Worm (Caenorhabditis elegans): ENCODE measurements around the gene rdl-1.
A peak's percentile ranks its signal among the peaks of the same experiment; 100 is the strongest.

The rdl-1 gene

ce11 chrIV:7796432-7797113 is 26.5 kb upstream of the rdl-1 start, which contains the start of gene sgo-1:
Gene sgo-1, minus strand, starts transcription at chrIV:7796482.
- TF ChIP-seq pqm-1 (tag; optimal IDR thresholded peaks at IDR 0.05) = no peak
- no peak for TF ChIP-seq pha-4 (tag; optimal IDR thresholded peaks at IDR 0.05)
- no peak for TF ChIP-seq ztf-11 (tag; optimal IDR thresholded peaks at IDR 0.05)
- no peak for TF ChIP-seq elt-1 (tag; optimal IDR thresholded peaks at IDR 0.05)
- no peak for TF ChIP-seq nhr-67 (tag; optimal IDR thresholded peaks at IDR 0.05)
- TF ChIP-seq R02D3.7 (tag; optimal IDR thresholded peaks at IDR 0.05) = no peak
- TF ChIP-seq skn-1 (tag; optimal IDR thresholded peaks at IDR 0.05) = no peak
- no peak for TF ChIP-seq hmg-11 (tag; optimal IDR thresholded peaks at IDR 0.05)
- TF ChIP-seq elt-3 (tag; optimal IDR thresholded peaks at IDR 0.05) = no peak
- no peak for TF ChIP-seq mml-1 (tag; optimal IDR thresholded peaks at IDR 0.05)

ce11 chrIV:7794709-7795108 is 24.6 kb upstream of the rdl-1 start, which contains the start of gene ntp-1:
Gene ntp-1, minus strand, starts transcription at chrIV:7794809.
- TF ChIP-seq ceh-16 (tag; optimal IDR thresholded peaks at IDR 0.05) = no peak

- no peak for TF ChIP-seq elt-3 (tag; optimal IDR thresholded peaks at IDR 0.05)
- TF ChIP-seq pha-4 (tag; optimal IDR thresholded peaks at IDR 0.05) = peak; percentile 49
- no peak for TF ChIP-seq R02D3.7 (tag; optimal IDR thresholded peaks at IDR 0.05)
- TF ChIP-seq pqm-1 (tag; optimal IDR thresholded peaks at IDR 0.05) = peak; percentile 73
- TF ChIP-seq tbx-2 (tag; optimal IDR thresholded peaks at IDR 0.05) = no peak
- TF ChIP-seq elt-2 (tag; optimal IDR thresholded peaks at IDR 0.05) = peak; percentile 79
- no peak for TF ChIP-seq nhr-28 (tag; optimal IDR thresholded peaks at IDR 0.05)
Observed at ce11 chrIV:7791821-7792446, 21.9 kb upstream of the rdl-1 start, which contains the start of gene C33H5.13. Gene C33H5.13, minus strand, starts transcription at chrIV:7792263.

- TF ChIP-seq pha-4 (tag; optimal IDR thresholded peaks at IDR 0.05) (peak; percentile 97), elt-2 (tag; optimal IDR thresholded peaks at IDR 0.05) (peak; percentile 65), sea-2 (GFP tag; optimal IDR thresholded peaks at IDR 0.05) (no peak), ama-1 (optimal IDR thresholded peaks at IDR 0.05) (peak; percentile 75), unc-39 (tag; optimal IDR thresholded peaks at IDR 0.05) (no peak), egl-27 (tag; optimal IDR thresholded peaks at IDR 0.05) (peak; percentile 9), jun-1 (tag; optimal IDR thresholded peaks at IDR 0.05) (peak; percentile 59), nhr-67 (tag; optimal IDR thresholded peaks at IDR 0.05) (no peak), nhr-28 (tag; optimal IDR thresholded peaks at IDR 0.05) (no peak), nhr-25 (tag; optimal IDR thresholded peaks at IDR 0.05) (peak; percentile 78), mml-1 (tag; optimal IDR thresholded peaks at IDR 0.05) (no peak), ceh-28 (tag; optimal IDR thresholded peaks at IDR 0.05) (peak; percentile 40), pqm-1 (tag; optimal IDR thresholded peaks at IDR 0.05) (peak; percentile 44), nhr-43 (tag; optimal IDR thresholded peaks at IDR 0.05; ENCODE audit: poor library complexity, severe bottlenecking) (peak; percentile 64), fkh-2 (tag; optimal IDR thresholded peaks at IDR 0.05) (no peak), snpc-4 (tag; optimal IDR thresholded peaks at IDR 0.05) (peak; percentile 82), skn-1 (tag; optimal IDR thresholded peaks at IDR 0.05) (peak; percentile 90), lsy-12 (tag; optimal IDR thresholded peaks at IDR 0.05) (peak; percentile 58), nhr-76 (tag; optimal IDR thresholded peaks at IDR 0.05) (no peak), hmg-11 (tag; optimal IDR thresholded peaks at IDR 0.05) (peak; percentile 66), nhr-23 (tag; optimal IDR thresholded peaks at IDR 0.05) (peak; percentile 73), R02D3.7 (tag; optimal IDR thresholded peaks at IDR 0.05) (peak; percentile 68), ceh-9 (tag; optimal IDR thresholded peaks at IDR 0.05) (no peak), ceh-82 (tag; optimal IDR thresholded peaks at IDR 0.05) (no peak), eor-1 (tag; optimal IDR thresholded peaks at IDR 0.05) (no peak), nhr-12 (tag; optimal IDR thresholded peaks at IDR 0.05) (no peak), nfya-1 (tag; optimal IDR thresholded peaks at IDR 0.05; ENCODE audit: insufficient read depth) (peak; percentile 98), lin-39 (tag; optimal IDR thresholded peaks at IDR 0.05) (peak; percentile 98), nhr-11 (tag; optimal IDR thresholded peaks at IDR 0.05) (peak; percentile 28), zag-1 (tag; optimal IDR thresholded peaks at IDR 0.05) (no peak), elt-1 (tag; optimal IDR thresholded peaks at IDR 0.05) (peak; percentile 57), elt-3 (tag; optimal IDR thresholded peaks at IDR 0.05) (no peak), egl-5 (tag; optimal IDR thresholded peaks at IDR 0.05) (peak; percentile 96), mdl-1 (tag; optimal IDR thresholded peaks at IDR 0.05) (no peak), nhr-77 (tag; optimal IDR thresholded peaks at IDR 0.05) (peak; percentile 4), fkh-10 (GFP tag; optimal IDR thresholded peaks at IDR 0.05) (no peak), nhr-237 (tag; optimal IDR thresholded peaks at IDR 0.05) (no peak), ztf-4 (tag; optimal IDR thresholded peaks at IDR 0.05) (no peak), aly-2 (tag; optimal IDR thresholded peaks at IDR 0.05) (no peak)
Observed at ce11 chrIV:7790801-7791588, 20.9 kb upstream of the rdl-1 start, which contains the start of gene rsp-6. Gene rsp-6, minus strand, starts transcription at chrIV:7791229.
